Fruit fly (Drosophila melanogaster) whole organism, prepupa: ENCODE data around the gene mRpL37.

Source experiments
- Blimp-1 ChIP-seq: fragments of 200-800 bp; sonication (Bioruptor generic); optimal IDR thresholded peaks from 3 replicates; lab custom pipeline; 2017; ENCODE audit warnings: missing biosample characterization, missing genetic modification characterization, mild to moderate bottlenecking, moderate library complexity, missing genetic modification reagents
- CG10631 ChIP-seq: fragments of 200-800 bp; sonication (Bioruptor generic); optimal IDR thresholded peaks from 2 replicates; lab custom pipeline; 2016; ENCODE audit warnings: missing biosample characterization, missing genetic modification characterization
- CG11294 ChIP-seq: fragments of 200-800 bp; sonication (Bioruptor generic); IDR thresholded peaks from 2 replicates; pipeline ENCODE4 v1.3.6; 2022; ENCODE audit warnings: missing biosample characterization, missing genetic modification characterization
- CG11762 ChIP-seq: fragments of 200-800 bp; sonication (Bioruptor generic); optimal IDR thresholded peaks from 3 replicates; lab custom pipeline; 2016; ENCODE audit warnings: missing biosample characterization, missing genetic modification characterization; ENCODE audit not compliant: insufficient read depth
- CG11902 ChIP-seq: fragments of 200-800 bp; sonication (Bioruptor generic); optimal IDR thresholded peaks from 3 replicates; lab custom pipeline; 2016; ENCODE audit warnings: missing biosample characterization, missing genetic modification characterization
- CG16779 ChIP-seq: fragments of 200-800 bp; sonication (Bioruptor generic); optimal IDR thresholded peaks from 3 replicates; lab custom pipeline; 2017; ENCODE audit warnings: missing biosample characterization, mild to moderate bottlenecking, missing genetic modification characterization
- CG3032 ChIP-seq: fragments of 200-800 bp; optimal IDR thresholded peaks from 2 replicates; lab custom pipeline; 2019; ENCODE audit warnings: missing biosample characterization, mild to moderate bottlenecking, missing genetic modification characterization, moderate library complexity
- CG31627 ChIP-seq: fragments of 200-800 bp; sonication (Bioruptor generic); optimal IDR thresholded peaks from 3 replicates; lab custom pipeline; 2016; ENCODE audit warnings: missing biosample characterization, missing genetic modification characterization
- CG34406 ChIP-seq: fragments of 200-800 bp; sonication (Bioruptor generic); optimal IDR thresholded peaks from 3 replicates; lab custom pipeline; 2016; ENCODE audit warnings: missing biosample characterization, missing genetic modification characterization
- CG3919 ChIP-seq: fragments of 200-800 bp; sonication (Bioruptor generic); optimal IDR thresholded peaks from 3 replicates; lab custom pipeline; 2016; ENCODE audit warnings: missing biosample characterization, missing genetic modification characterization
- CG6163 ChIP-seq: fragments of 200-800 bp; sonication (Bioruptor generic); IDR thresholded peaks from 3 replicates; pipeline ENCODE4 v1.3.6; 2022; ENCODE audit warnings: missing biosample characterization, missing genetic modification characterization
- CG6276 ChIP-seq: fragments of 200-800 bp; sonication (Bioruptor generic); optimal IDR thresholded peaks from 2 replicates; lab custom pipeline; 2017; ENCODE audit warnings: missing biosample characterization, mild to moderate bottlenecking, missing genetic modification characterization
- CG6808 ChIP-seq: fragments of 200-800 bp; sonication (Bioruptor generic); optimal IDR thresholded peaks from 3 replicates; lab custom pipeline; 2017; ENCODE audit warnings: missing biosample characterization, missing genetic modification characterization, mild to moderate bottlenecking, moderate library complexity, missing genetic modification reagents
- CG6854 ChIP-seq: fragments of 200-800 bp; sonication (Bioruptor generic); optimal IDR thresholded peaks from 2 replicates; lab custom pipeline; 2017; ENCODE audit warnings: missing biosample characterization, mild to moderate bottlenecking, missing genetic modification characterization
- CG7368 ChIP-seq: fragments of 200-800 bp; sonication (Bioruptor generic); optimal IDR thresholded peaks from 3 replicates; lab custom pipeline; 2016; ENCODE audit warnings: missing biosample characterization, missing genetic modification characterization
- CG8119 ChIP-seq: fragments of 200-800 bp; sonication (Bioruptor generic); IDR thresholded peaks from 3 replicates; pipeline ENCODE4 v1.3.6; 2022; ENCODE audit warnings: missing biosample characterization, missing genetic modification characterization
- CG8632 ChIP-seq: fragments of 200-800 bp; sonication (Bioruptor generic); optimal IDR thresholded peaks from 3 replicates; lab custom pipeline; 2016; ENCODE audit warnings: missing biosample characterization, missing genetic modification characterization
- CG9139 ChIP-seq: fragments of 200-800 bp; sonication (Bioruptor generic); optimal IDR thresholded peaks from 3 replicates; lab custom pipeline; 2017; ENCODE audit warnings: missing biosample characterization, mild to moderate bottlenecking, missing genetic modification characterization
- Eip75B ChIP-seq: fragments of 200-800 bp; sonication (Bioruptor generic); optimal IDR thresholded peaks from 3 replicates; lab custom pipeline; 2016; ENCODE audit warnings: missing biosample characterization, missing genetic modification characterization
- Eip78C ChIP-seq: fragments of 200-800 bp; sonication (Bioruptor generic); peaks from one replicate; lab custom pipeline; 2016; ENCODE audit warnings: missing biosample characterization, missing genetic modification characterization
- Eip93F ChIP-seq: fragments of 200-800 bp; sonication (Bioruptor generic); optimal IDR thresholded peaks from 2 replicates; lab custom pipeline; 2016; ENCODE audit warnings: missing biosample characterization, mild to moderate bottlenecking, missing genetic modification characterization
- Ets21C ChIP-seq: fragments of 200-800 bp; sonication (Bioruptor generic); optimal IDR thresholded peaks from 3 replicates; lab custom pipeline; 2016; ENCODE audit warnings: missing biosample characterization, missing genetic modification characterization
- Gug ChIP-seq: fragments of 200-800 bp; sonication (Bioruptor generic); IDR thresholded peaks from 2 replicates; pipeline ENCODE4 v1.3.6; 2022; ENCODE audit warnings: missing biosample characterization, missing genetic modification characterization
- Hr38 ChIP-seq: sonication (Bioruptor generic); optimal IDR thresholded peaks from 2 replicates; lab custom pipeline; 2016; ENCODE audit warnings: missing biosample characterization, missing genetic modification characterization
- Hr4 ChIP-seq: fragments of 200-800 bp; sonication (Bioruptor generic); optimal IDR thresholded peaks from 3 replicates; lab custom pipeline; 2016; ENCODE audit warnings: missing biosample characterization, missing genetic modification characterization
- Lpt ChIP-seq: fragments of 200-800 bp; sonication (Bioruptor generic); optimal IDR thresholded peaks from 3 replicates; lab custom pipeline; 2016; ENCODE audit warnings: missing biosample characterization, missing genetic modification characterization
- Met ChIP-seq: fragments of 200-800 bp; sonication (Bioruptor generic); optimal IDR thresholded peaks from 3 replicates; lab custom pipeline; 2016; ENCODE audit warnings: missing biosample characterization, missing genetic modification characterization
- OdsH ChIP-seq: fragments of 200-800 bp; sonication (Bioruptor generic); optimal IDR thresholded peaks from 3 replicates; lab custom pipeline; 2016; ENCODE audit warnings: missing biosample characterization, missing genetic modification characterization
- Sox14 ChIP-seq: fragments of 200-800 bp; sonication (Bioruptor generic); optimal IDR thresholded peaks from 3 replicates; lab custom pipeline; 2016; ENCODE audit warnings: missing biosample characterization, missing genetic modification characterization
- achi ChIP-seq: fragments of 200-800 bp; sonication (Bioruptor generic); optimal IDR thresholded peaks from 3 replicates; lab custom pipeline; 2016; ENCODE audit warnings: missing biosample characterization, missing genetic modification characterization
- acj6 ChIP-seq: fragments of 200-800 bp; sonication (Bioruptor generic); optimal IDR thresholded peaks from 3 replicates; lab custom pipeline; 2016; ENCODE audit warnings: missing biosample characterization, missing genetic modification characterization
- dac ChIP-seq: fragments of 200-800 bp; sonication (Bioruptor generic); optimal IDR thresholded peaks from 2 replicates; lab custom pipeline; 2017; ENCODE audit warnings: missing biosample characterization, mild to moderate bottlenecking, missing genetic modification characterization
- dsx ChIP-seq: fragments of 200-800 bp; optimal IDR thresholded peaks from 3 replicates; lab custom pipeline; 2019; ENCODE audit warnings: missing biosample characterization, mild to moderate bottlenecking, missing genetic modification characterization, moderate library complexity; ENCODE audit not compliant: poor library complexity, severe bottlenecking
- esn ChIP-seq: fragments of 200-800 bp; sonication (Bioruptor generic); optimal IDR thresholded peaks from 2 replicates; lab custom pipeline; 2016; ENCODE audit warnings: missing biosample characterization, mild to moderate bottlenecking, missing genetic modification characterization, moderate library complexity
- fd59A ChIP-seq: fragments of 200-800 bp; sonication (Bioruptor generic); optimal IDR thresholded peaks from 2 replicates; lab custom pipeline; 2017; ENCODE audit warnings: missing biosample characterization, mild to moderate bottlenecking, missing genetic modification characterization, missing genetic modification reagents
- fd85E ChIP-seq: fragments of 200-800 bp; sonication (Bioruptor generic); optimal IDR thresholded peaks from 3 replicates; lab custom pipeline; 2016; ENCODE audit warnings: missing biosample characterization, missing genetic modification characterization
- fkh ChIP-seq: fragments of 200-800 bp; sonication (Bioruptor generic); optimal IDR thresholded peaks from 3 replicates; lab custom pipeline; 2017; ENCODE audit warnings: missing biosample characterization, mild to moderate bottlenecking, missing genetic modification characterization, moderate library complexity
- lz ChIP-seq: fragments of 200-800 bp; sonication (Bioruptor generic); optimal IDR thresholded peaks from 3 replicates; lab custom pipeline; 2016; ENCODE audit warnings: missing biosample characterization, missing genetic modification characterization
- net ChIP-seq: fragments of 200-800 bp; sonication (Bioruptor generic); optimal IDR thresholded peaks from 3 replicates; lab custom pipeline; 2016; ENCODE audit warnings: missing biosample characterization, missing genetic modification characterization
- salr ChIP-seq, 2 experiments: fragments of 200-800 bp; sonication (Bioruptor generic); optimal IDR thresholded peaks; 3 replicates each; lab custom pipeline; 2016 to 2018; ENCODE audit warnings: missing biosample characterization in 2 of 2, missing genetic modification characterization in 2 of 2, mild to moderate bottlenecking in 1 of 2
- spab ChIP-seq: fragments of 200-800 bp; sonication (Bioruptor generic); optimal IDR thresholded peaks from 2 replicates; lab custom pipeline; 2017; ENCODE audit warnings: missing biosample characterization, mild to moderate bottlenecking, missing genetic modification characterization, missing genetic modification reagents
- ss ChIP-seq, 2 experiments: fragments of 200-800 bp; sonication (Bioruptor generic); optimal IDR thresholded peaks; 2 replicates in 1 of 2; 3 replicates in 1 of 2; lab custom pipeline; 2017 to 2018; ENCODE audit warnings: mild to moderate bottlenecking in 2 of 2, missing biosample characterization in 2 of 2, missing genetic modification characterization in 2 of 2, moderate library complexity in 1 of 2
- svp ChIP-seq: fragments of 200-800 bp; sonication (Bioruptor generic); peaks from one replicate; lab custom pipeline; 2016; ENCODE audit warnings: missing biosample characterization, missing genetic modification characterization
- topi ChIP-seq: fragments of 200-800 bp; sonication (Bioruptor generic); optimal IDR thresholded peaks from 3 replicates; lab custom pipeline; 2016; ENCODE audit warnings: missing biosample characterization, missing genetic modification characterization

The mRpL37 gene

DNA sequence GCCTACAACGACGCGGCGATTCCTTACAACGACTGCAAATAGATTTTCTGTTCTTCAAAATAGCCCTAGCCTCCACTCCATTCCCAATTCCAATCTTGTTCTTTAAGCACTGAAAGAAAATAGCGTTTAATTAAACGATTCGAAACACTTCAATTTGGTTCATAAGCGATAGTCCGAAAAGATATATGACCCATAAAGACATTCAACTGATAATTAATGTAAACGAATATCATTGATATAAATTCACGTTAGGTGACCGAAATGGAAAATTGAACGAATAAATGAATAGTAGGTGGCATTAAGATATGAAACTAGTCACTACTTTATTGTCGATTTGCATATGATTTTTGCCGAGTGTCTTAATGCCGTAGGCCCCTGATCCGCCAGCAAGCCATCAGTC is 45.9 kb upstream of the mRpL37 start (continued):
- TF ChIP-seq fd59A (peak; percentile 66), Hr38 (GFP tag; lab: Kevin White, UChicago) (no peak), CG9139 (GFP tag; lab: Kevin White, UChicago) (peak; percentile 8), dsx (GFP tag; lab: Kevin White, UChicago) (peak; percentile 45), CG6854 (GFP tag; lab: Kevin White, UChicago) (no peak), net (GFP tag; lab: Kevin White, UChicago) (no peak), salr (GFP tag; optimal IDR thresholded peaks at IDR 0.05; lab: Kevin White, UChicago) (peak; percentile 24 to 43), Sox14 (peak; percentile 48), CG8632 (GFP tag; lab: Kevin White, UChicago) (no peak), Blimp-1 (no peak), CG7368 (GFP tag; lab: Kevin White, UChicago) (no peak), CG6276 (GFP tag; lab: Kevin White, UChicago) (no peak), OdsH (GFP tag; lab: Kevin White, UChicago) (peak; percentile 24), CG8119 (GFP tag; lab: Robert Waterston, UW) (0 out of 3 replicates have a peak, but pooled peaks have one; percentile 15), CG11902 (no peak), acj6 (no peak), topi (no peak)

DNA sequence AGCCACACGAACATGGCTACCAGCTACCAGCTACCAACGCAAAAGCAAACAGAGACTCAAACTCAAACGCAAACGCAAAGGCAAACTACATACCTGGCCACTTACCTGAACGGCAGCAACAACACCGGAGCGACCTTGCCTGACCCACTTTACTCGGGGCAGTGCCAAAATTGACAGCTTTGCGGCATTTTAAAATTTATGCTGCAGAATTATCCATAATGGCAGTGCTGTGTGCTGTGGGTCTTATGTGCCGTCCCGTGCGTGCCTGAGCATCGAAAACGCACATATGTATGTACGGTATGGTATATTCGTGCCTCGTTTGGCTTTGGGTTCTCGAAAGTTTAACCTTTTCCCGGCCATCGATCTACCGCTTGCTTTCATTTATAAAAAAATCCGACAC is 44.8 kb upstream of the mRpL37 start:
- TF ChIP-seq CG10631 (GFP tag; lab: Kevin White, UChicago) = no peak
- peak; percentile 24 for TF ChIP-seq Eip78C (GFP tag; lab: Kevin White, UChicago)
- no peak for TF ChIP-seq fkh (GFP tag; lab: Kevin White, UChicago)
- TF ChIP-seq Hr38 (GFP tag; lab: Kevin White, UChicago) = no peak
- TF ChIP-seq CG6854 (GFP tag; lab: Kevin White, UChicago) = peak; percentile 57
- peak; percentile 56 for TF ChIP-seq svp
- TF ChIP-seq CG31627 (GFP tag; lab: Kevin White, UChicago) = no peak
- no peak for TF ChIP-seq Sox14
- no peak for TF ChIP-seq salr (GFP tag; optimal IDR thresholded peaks at IDR 0.05; lab: Kevin White, UChicago)
- no peak for TF ChIP-seq CG16779
- no peak for TF ChIP-seq CG6163 (GFP tag; lab: Robert Waterston, UW)
- TF ChIP-seq ss (GFP tag; optimal IDR thresholded peaks at IDR 0.05; lab: Kevin White, UChicago) = peak in 1 of 2 experiments; percentile 70
- no peak for TF ChIP-seq OdsH (GFP tag; lab: Kevin White, UChicago)

DNA sequence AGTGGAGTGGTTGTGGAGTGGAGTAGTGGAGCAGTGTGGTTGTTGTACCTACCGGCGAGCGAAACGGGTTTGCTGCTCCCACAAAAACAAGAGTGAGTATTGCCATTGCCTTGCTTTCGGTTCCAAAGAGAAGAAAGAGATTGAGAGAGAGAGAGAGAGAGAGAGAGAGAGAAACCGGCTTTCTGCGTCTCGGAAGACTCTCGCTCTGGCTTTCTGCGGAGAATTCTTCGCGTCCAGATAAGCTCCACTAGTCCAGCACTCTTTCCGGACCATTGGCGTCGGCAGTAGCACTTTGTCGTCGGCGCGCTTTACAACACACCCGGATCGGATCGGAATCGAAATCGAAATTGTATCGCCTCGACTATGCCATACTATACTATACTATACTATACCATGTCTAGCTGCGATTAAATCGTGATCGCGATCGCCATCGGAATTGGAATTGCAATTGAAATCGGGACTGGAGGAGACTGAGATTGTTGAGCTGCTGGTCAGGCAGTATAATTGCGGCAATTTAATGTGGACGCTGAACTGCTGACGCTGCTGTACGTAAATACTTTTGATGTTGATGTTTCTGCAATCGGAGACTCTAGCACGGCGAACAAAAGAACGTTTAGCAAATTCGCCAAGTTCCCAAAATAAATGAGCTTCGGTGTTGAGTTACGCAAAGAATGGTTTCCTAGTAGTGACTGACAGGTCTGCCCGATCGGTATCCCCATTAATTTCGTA is 43.1 kb upstream of the mRpL37 start, which contains the start of gene Cad86C:
Gene Cad86C, plus strand, starts transcription at position 284 of the 729 bp plus-strand sequence.
- no peak for TF ChIP-seq CG10631 (GFP tag; lab: Kevin White, UChicago)
- TF ChIP-seq CG6808 (GFP tag; lab: Kevin White, UChicago) = peak; percentile 47
- no peak for TF ChIP-seq achi (GFP tag; lab: Kevin White, UChicago)
- no peak for TF ChIP-seq CG3032
- no peak for TF ChIP-seq Ets21C
- TF ChIP-seq CG31627 (GFP tag; lab: Kevin White, UChicago) = no peak
- no peak for TF ChIP-seq svp
- peak; percentile 78 for TF ChIP-seq CG9139 (GFP tag; lab: Kevin White, UChicago)
- no peak for TF ChIP-seq Hr4 (GFP tag; lab: Kevin White, UChicago)
- TF ChIP-seq fd85E = peak; percentile 64
- TF ChIP-seq CG34406 = no peak
- peak; percentile 15 for TF ChIP-seq esn (GFP tag; lab: Kevin White, UChicago)
- no peak for TF ChIP-seq CG7368 (GFP tag; lab: Kevin White, UChicago)
- TF ChIP-seq salr (GFP tag; optimal IDR thresholded peaks at IDR 0.05; lab: Kevin White, UChicago) = no peak
- TF ChIP-seq CG16779 = peak; percentile 39
- TF ChIP-seq dac (GFP tag; lab: Kevin White, UChicago) = no peak
- TF ChIP-seq Eip93F (GFP tag; lab: Kevin White, UChicago) = no peak
- no peak for TF ChIP-seq net (GFP tag; lab: Kevin White, UChicago)
- TF ChIP-seq CG3919 (GFP tag; lab: Kevin White, UChicago) = peak; percentile 52
- TF ChIP-seq lz (GFP tag; lab: Kevin White, UChicago) = no peak
- no peak for TF ChIP-seq acj6
- TF ChIP-seq Gug = no peak
- TF ChIP-seq CG6854 (GFP tag; lab: Kevin White, UChicago) = peak; percentile 67
- no peak for TF ChIP-seq fd59A
- TF ChIP-seq Eip75B (GFP tag; lab: Kevin White, UChicago) = no peak
- peak; percentile 57 to 77 for TF ChIP-seq ss (GFP tag; optimal IDR thresholded peaks at IDR 0.05; lab: Kevin White, UChicago)
- TF ChIP-seq CG11762 (GFP tag; lab: Kevin White, UChicago) = no peak
- TF ChIP-seq CG11294 = no peak
- no peak for TF ChIP-seq Sox14
- peak; percentile 48 for TF ChIP-seq Lpt (GFP tag; lab: Kevin White, UChicago)
- peak; percentile 24 for TF ChIP-seq spab (GFP tag; lab: Kevin White, UChicago)
- peak; percentile 33 for TF ChIP-seq topi
- no peak for TF ChIP-seq Met (GFP tag; lab: Kevin White, UChicago)
